Fruit fly (Drosophila melanogaster) whole organism, pupa: ENCODE measurements around the gene CG4041.

ENCODE experiments used
- CG10348 ChIP-seq: fragments of 200-800 bp; sonication (Bioruptor generic); IDR thresholded peaks from 2 replicates; pipeline ENCODE4 v1.3.6; 2022; ENCODE audit warnings: missing biosample characterization, missing genetic modification characterization
- CG12605 ChIP-seq: fragments of 200-800 bp; sonication (Bioruptor generic); IDR thresholded peaks from 2 replicates; pipeline ENCODE4 v1.3.6; 2022; ENCODE audit warnings: missing biosample characterization, missing genetic modification characterization
- CG13204 ChIP-seq: fragments of 200-800 bp; sonication (Bioruptor generic); optimal IDR thresholded peaks from 2 replicates; lab custom pipeline; 2018; ENCODE audit warnings: missing biosample characterization, mild to moderate bottlenecking, missing genetic modification characterization, moderate library complexity
- CG14655 ChIP-seq: fragments of 200-800 bp; sonication (Bioruptor generic); optimal IDR thresholded peaks from 3 replicates; lab custom pipeline; 2017; ENCODE audit warnings: mild to moderate bottlenecking, missing biosample characterization, missing genetic modification reagents, missing genetic modification characterization
- CG15710 ChIP-seq: fragments of 200-800 bp; sonication (Bioruptor generic); optimal IDR thresholded peaks from 2 replicates; lab custom pipeline; 2018; ENCODE audit warnings: missing biosample characterization, mild to moderate bottlenecking, missing genetic modification characterization, moderate library complexity
- CG17806 ChIP-seq: fragments of 200-800 bp; sonication (Bioruptor generic); optimal IDR thresholded peaks from 2 replicates; lab custom pipeline; 2018; ENCODE audit warnings: missing biosample characterization, mild to moderate bottlenecking, missing genetic modification characterization, moderate library complexity
- CG32121 ChIP-seq: fragments of 200-800 bp; sonication (Bioruptor generic); IDR thresholded peaks from 2 replicates; pipeline ENCODE4 v1.3.6; 2022; ENCODE audit warnings: missing biosample characterization, missing genetic modification characterization
- CG34367 ChIP-seq: fragments of 200-800 bp; sonication (Bioruptor generic); optimal IDR thresholded peaks from 2 replicates; lab custom pipeline; 2018; ENCODE audit warnings: missing biosample characterization, mild to moderate bottlenecking, missing genetic modification characterization
- CG4496 ChIP-seq: fragments of 200-800 bp; sonication (Bioruptor generic); IDR thresholded peaks from 3 replicates; pipeline ENCODE4 v1.3.6; 2022; ENCODE audit warnings: missing biosample characterization, missing genetic modification characterization
- CG8159 ChIP-seq: fragments of 200-800 bp; sonication (Bioruptor generic); optimal IDR thresholded peaks from 3 replicates; lab custom pipeline; 2018; ENCODE audit warnings: missing biosample characterization, mild to moderate bottlenecking, missing genetic modification characterization, moderate library complexity
- CG8301 ChIP-seq: fragments of 200-800 bp; sonication (Bioruptor generic); optimal IDR thresholded peaks from 2 replicates; lab custom pipeline; 2018; ENCODE audit warnings: missing biosample characterization, mild to moderate bottlenecking, missing genetic modification characterization
- CG9948 ChIP-seq: fragments of 200-800 bp; sonication (Bioruptor generic); optimal IDR thresholded peaks from 2 replicates; lab custom pipeline; 2018; ENCODE audit warnings: missing biosample characterization, mild to moderate bottlenecking, missing genetic modification characterization, moderate library complexity
- D1 ChIP-seq: fragments of 200-800 bp; sonication (Bioruptor generic); optimal IDR thresholded peaks from 2 replicates; lab custom pipeline; 2018; ENCODE audit warnings: missing biosample characterization, mild to moderate bottlenecking, missing genetic modification characterization, moderate library complexity
- EcR ChIP-seq: fragments of 200-800 bp; sonication (Bioruptor generic); optimal IDR thresholded peaks from 3 replicates; lab custom pipeline; 2019; ENCODE audit warnings: missing biosample characterization, missing genetic modification characterization, mild to moderate bottlenecking, moderate library complexity, missing genetic modification reagents
- Ets98B ChIP-seq: fragments of 200-800 bp; sonication (Bioruptor generic); IDR thresholded peaks from 2 replicates; pipeline ENCODE4 v1.3.6; 2022; ENCODE audit warnings: missing biosample characterization, missing genetic modification characterization
- Pif1A ChIP-seq: fragments of 200-800 bp; sonication (Bioruptor generic); optimal IDR thresholded peaks from 3 replicates; lab custom pipeline; 2016; ENCODE audit warnings: missing biosample characterization, missing genetic modification characterization
- Pif1B ChIP-seq: fragments of 200-800 bp; sonication (Bioruptor generic); optimal IDR thresholded peaks from 3 replicates; lab custom pipeline; 2016; ENCODE audit warnings: missing biosample characterization, missing genetic modification characterization
- Snoo ChIP-seq: fragments of 200-800 bp; sonication (Bioruptor generic); optimal IDR thresholded peaks from 3 replicates; lab custom pipeline; 2017; ENCODE audit warnings: missing biosample characterization, mild to moderate bottlenecking, missing genetic modification characterization, inconsistent platforms
- fd96Ca ChIP-seq: fragments of 200-800 bp; sonication (Bioruptor generic); IDR thresholded peaks from 3 replicates; pipeline ENCODE4 v1.3.6; 2022; ENCODE audit warnings: missing biosample characterization, missing genetic modification characterization
- gl ChIP-seq: fragments of 200-800 bp; sonication (Bioruptor generic); optimal IDR thresholded peaks from 2 replicates; lab custom pipeline; 2018; ENCODE audit warnings: missing biosample characterization, mild to moderate bottlenecking, missing genetic modification characterization
- rn ChIP-seq: fragments of 200-800 bp; sonication (Bioruptor generic); IDR thresholded peaks from 2 replicates; pipeline ENCODE4 v1.3.6; 2022; ENCODE audit warnings: missing biosample characterization, missing genetic modification characterization

The CG4041 gene

dm6 chrX:4939788-4940441 is 21.7 kb upstream of the CG4041 start:
- peak; percentile 97 for TF ChIP-seq CG14655
- peak; percentile 98 for TF ChIP-seq CG32121
- peak; percentile 96 for TF ChIP-seq CG10348
- TF ChIP-seq CG17806: peak; percentile 94
- TF ChIP-seq fd96Ca: peak; percentile 99
- peak; percentile 92 for TF ChIP-seq CG9948 (tag; lab: Kevin White, UChicago)
- peak; percentile 94 for TF ChIP-seq CG8159
- TF ChIP-seq CG12605 (GFP tag; lab: Robert Waterston, UW): peak; percentile 95
- no peak for TF ChIP-seq EcR (GFP tag; lab: Kevin White, UChicago)
- peak; percentile 89 for TF ChIP-seq CG13204 (GFP tag; lab: Kevin White, UChicago)
- peak; percentile 99 for TF ChIP-seq Ets98B (GFP tag; lab: Robert Waterston, UW)
- peak; percentile 99 for TF ChIP-seq CG4496 (GFP tag; lab: Robert Waterston, UW)
- peak; percentile 79 for TF ChIP-seq D1 (tag; lab: Kevin White, UChicago)
- peak; percentile 95 for TF ChIP-seq CG34367 (tag; lab: Kevin White, UChicago)
- TF ChIP-seq Pif1A (GFP tag; lab: Kevin White, UChicago): peak; percentile 95
- peak; percentile 95 for TF ChIP-seq Pif1B (GFP tag; lab: Kevin White, UChicago)
- TF ChIP-seq rn (GFP tag; lab: Robert Waterston, UW): peak; percentile 96
- TF ChIP-seq CG8301 (tag; lab: Kevin White, UChicago): peak; percentile 97
- peak; percentile 96 for TF ChIP-seq CG15710 (tag; lab: Kevin White, UChicago)
- peak; percentile 92 for TF ChIP-seq Snoo (tag; lab: Kevin White, UChicago)
- peak; percentile 90 for TF ChIP-seq gl (tag; lab: Kevin White, UChicago)

DNA sequence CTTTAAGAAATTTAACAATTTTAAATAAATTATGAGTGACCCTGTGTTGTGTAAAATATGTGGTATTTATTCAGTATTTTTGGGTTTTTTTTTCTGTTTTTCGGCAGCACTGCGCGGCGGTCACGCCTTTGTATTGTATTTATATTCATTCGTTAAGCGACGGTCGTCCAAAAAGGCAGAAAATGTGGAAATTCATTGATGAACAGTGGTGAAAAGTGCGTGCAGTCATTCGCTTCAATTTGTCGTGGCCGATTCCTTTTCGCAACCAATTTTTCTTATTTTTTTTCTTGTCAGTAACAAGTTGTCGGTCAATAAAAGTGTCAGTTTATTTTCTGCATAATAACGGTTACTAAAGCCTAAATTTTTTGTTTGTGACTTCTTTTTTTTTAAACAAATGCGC is 20.7 kb upstream of the CG4041 start, which contains the start of gene Ptp4E:
Gene Ptp4E, plus strand, starts transcription at position 143 of the 400 bp plus-strand sequence.
- TF ChIP-seq CG14655 (no peak), EcR (GFP tag; lab: Kevin White, UChicago) (peak; percentile 8)

DNA sequence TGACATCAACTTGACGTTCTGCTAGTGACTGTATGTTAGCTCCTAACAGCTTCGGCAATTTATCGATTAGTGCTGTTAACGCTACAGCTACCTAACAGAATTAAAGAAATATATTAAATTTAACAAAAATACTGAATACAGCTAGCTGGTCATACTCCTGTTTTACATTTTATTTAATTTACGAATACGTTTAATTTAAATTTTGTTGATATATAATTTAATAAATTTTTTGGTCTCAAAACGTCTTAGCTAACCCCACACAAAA is 19.8 kb upstream of the CG4041 start, which contains the start of gene CG44774:
Gene CG44774, minus strand, starts transcription at position 34 of the 265 bp plus-strand sequence.
- TF ChIP-seq CG4496 (GFP tag; lab: Robert Waterston, UW) (no peak), CG9948 (tag; lab: Kevin White, UChicago) (no peak), Snoo (tag; lab: Kevin White, UChicago) (no peak), Ets98B (GFP tag; lab: Robert Waterston, UW) (no peak), CG32121 (no peak), CG8159 (no peak), CG15710 (tag; lab: Kevin White, UChicago) (no peak), CG12605 (GFP tag; lab: Robert Waterston, UW) (no peak), CG8301 (tag; lab: Kevin White, UChicago) (no peak), fd96Ca (no peak), gl (tag; lab: Kevin White, UChicago) (no peak)

DNA sequence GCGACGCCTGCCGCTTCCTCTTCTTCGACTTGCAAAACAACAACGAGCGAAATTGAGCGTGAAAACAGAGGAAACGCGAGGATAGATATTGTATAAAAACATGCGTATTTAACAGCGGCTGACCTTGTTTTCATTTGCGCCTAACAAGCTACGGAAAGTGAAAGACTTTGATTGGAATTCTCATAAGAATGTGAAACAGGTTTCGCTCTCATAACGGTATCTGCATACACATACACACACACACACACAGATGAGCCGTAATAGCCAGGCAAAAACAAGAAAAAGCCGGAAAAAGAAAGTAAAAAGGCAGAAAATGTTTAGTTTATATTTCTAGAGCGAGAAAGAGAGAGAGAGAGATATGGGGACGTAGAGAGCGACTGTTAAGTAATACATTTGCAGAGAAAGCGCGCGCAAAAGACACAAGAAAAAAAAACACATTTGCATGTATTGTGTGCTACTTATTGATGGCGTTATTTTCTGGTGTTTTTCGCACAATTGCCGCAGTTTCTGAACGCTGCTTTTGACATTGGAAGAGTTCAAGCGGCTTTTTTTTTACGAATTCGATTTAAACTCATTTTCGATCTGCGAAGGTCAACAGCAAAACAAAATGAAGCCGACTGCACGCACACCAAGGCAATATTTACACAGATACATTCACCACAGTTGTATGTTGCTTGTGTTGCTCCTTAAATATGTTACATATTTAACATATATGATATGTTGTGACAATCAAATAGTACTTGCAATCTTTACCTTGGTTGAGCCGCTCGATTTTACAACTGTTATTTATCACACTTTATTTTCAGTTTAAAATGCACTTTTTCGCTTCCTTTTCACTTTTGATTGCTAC is 19.2 kb upstream of the CG4041 start:
- TF ChIP-seq CG4496 (GFP tag; lab: Robert Waterston, UW): no peak
- no peak for TF ChIP-seq CG10348
- TF ChIP-seq CG12605 (GFP tag; lab: Robert Waterston, UW): no peak
- TF ChIP-seq Pif1B (GFP tag; lab: Kevin White, UChicago): peak; percentile 14
- TF ChIP-seq fd96Ca: no peak
- peak; percentile 31 for TF ChIP-seq EcR (GFP tag; lab: Kevin White, UChicago)
- TF ChIP-seq Pif1A (GFP tag; lab: Kevin White, UChicago): peak; percentile 7

dm6 chrX:4935979-4936843 is 18.0 kb upstream of the CG4041 start:
- TF ChIP-seq CG8301 (tag; lab: Kevin White, UChicago) (peak; percentile 9), CG8159 (peak; percentile 36), Pif1B (GFP tag; lab: Kevin White, UChicago) (peak; percentile 26), EcR (GFP tag; lab: Kevin White, UChicago) (peak; percentile 4), rn (GFP tag; lab: Robert Waterston, UW) (no peak), CG12605 (GFP tag; lab: Robert Waterston, UW) (no peak), Pif1A (GFP tag; lab: Kevin White, UChicago) (peak; percentile 56), CG9948 (tag; lab: Kevin White, UChicago) (peak; percentile 13), CG14655 (peak; percentile 24), CG15710 (tag; lab: Kevin White, UChicago) (peak; percentile 37), CG10348 (no peak), Snoo (tag; lab: Kevin White, UChicago) (peak; percentile 16), CG17806 (peak; percentile 27)
